Fruit fly (Drosophila melanogaster): ENCODE measurements around the gene AspRS-m.

dm6 chr2L:16847948-16848347, 21.1 kb downstream of the AspRS-m start:
- TF ChIP-seq Sox14 (GFP tag; optimal IDR thresholded peaks at IDR 0.05) (no peak), OdsH (GFP tag; optimal IDR thresholded peaks at IDR 0.05) (no peak)
